Worm (Caenorhabditis elegans) whole organism, mixed stage, embryonic: ENCODE measurements around the gene tif-1A.

Source experiments
- nhr-12 ChIP-seq: fragments of 150-350 bp; optimal IDR thresholded peaks from 2 replicates; lab custom pipeline; 2014; ENCODE audit warnings: missing biosample characterization, missing genetic modification characterization
- sem-2 ChIP-seq: fragments of 200-800 bp; sonication (Bioruptor generic); optimal IDR thresholded peaks from 2 replicates; lab custom pipeline; 2018; ENCODE audit warnings: mild to moderate bottlenecking, missing genetic modification characterization, missing compliant biosample characterization
- unc-39 ChIP-seq: fragments of 150-350 bp; optimal IDR thresholded peaks from 2 replicates; lab custom pipeline; 2014; ENCODE audit warnings: missing biosample characterization, missing genetic modification characterization

ce11 chrIII:3959206-3959605 lies 44.7 kb downstream of the tif-1A start:
- TF ChIP-seq unc-39 (tag; lab: Kevin White, UChicago), result no peak
- no peak for TF ChIP-seq nhr-12
- no peak for TF ChIP-seq sem-2 (GFP tag; lab: Kevin White, UChicago)
